Fruit fly (Drosophila melanogaster) whole organism, embryonic: ENCODE data around the gene CG7518.

Experiments
- Antp ChIP-seq: fragments of 200-800 bp; sonication (Bioruptor generic); optimal IDR thresholded peaks from 3 replicates; lab custom pipeline; 2016; ENCODE audit warnings: missing biosample characterization, missing genetic modification characterization
- Asciz ChIP-seq: fragments of 200-800 bp; sonication (Bioruptor generic); optimal IDR thresholded peaks from 2 replicates; lab custom pipeline; 2017; ENCODE audit warnings: missing biosample characterization, mild to moderate bottlenecking, missing genetic modification characterization, missing genetic modification reagents
- B-H1 ChIP-seq: fragments of 200-800 bp; sonication (Bioruptor generic); IDR thresholded peaks from 3 replicates; pipeline ENCODE4 v1.3.6; 2022; ENCODE audit warnings: missing biosample characterization, missing genetic modification characterization
- CG10274 ChIP-seq: fragments of 200-800 bp; sonication (Bioruptor generic); optimal IDR thresholded peaks from 3 replicates; lab custom pipeline; 2017; ENCODE audit warnings: missing biosample characterization, mild to moderate bottlenecking, missing genetic modification characterization
- CG10979 ChIP-seq: fragments of 200-800 bp; sonication (Bioruptor generic); optimal IDR thresholded peaks from 2 replicates; lab custom pipeline; 2018; ENCODE audit warnings: missing biosample characterization, mild to moderate bottlenecking, missing genetic modification characterization, moderate library complexity
- CG11085 ChIP-seq: fragments of 200-800 bp; sonication (Bioruptor generic); IDR thresholded peaks from 2 replicates; pipeline ENCODE4 v1.3.6; 2022; ENCODE audit warnings: missing biosample characterization, missing genetic modification characterization
- CG12219 ChIP-seq: fragments of 200-800 bp; sonication (Bioruptor generic); optimal IDR thresholded peaks from 3 replicates; lab custom pipeline; 2018; ENCODE audit warnings: missing biosample characterization, mild to moderate bottlenecking, missing genetic modification characterization
- CG12236 ChIP-seq: fragments of 200-800 bp; sonication (Bioruptor generic); optimal IDR thresholded peaks from 2 replicates; lab custom pipeline; 2016; ENCODE audit warnings: missing biosample characterization, missing genetic modification characterization
- CG16813 ChIP-seq: fragments of 200-800 bp; sonication (Bioruptor generic); IDR thresholded peaks from 3 replicates; pipeline ENCODE4 v1.3.6; 2022; ENCODE audit warnings: missing biosample characterization, missing genetic modification characterization; ENCODE audit not compliant: partially characterized antibody
- CG17359 ChIP-seq: fragments of 200-800 bp; sonication (Bioruptor generic); optimal IDR thresholded peaks from 3 replicates; lab custom pipeline; 2018; ENCODE audit warnings: missing biosample characterization, mild to moderate bottlenecking, missing genetic modification characterization, moderate library complexity
- CG2889 ChIP-seq: fragments of 200-800 bp; sonication (Bioruptor generic); IDR thresholded peaks from 3 replicates; pipeline ENCODE4 v1.3.6; 2022; ENCODE audit warnings: missing biosample characterization, missing genetic modification characterization
- CG4360 ChIP-seq: fragments of 200-800 bp; sonication (Bioruptor generic); IDR thresholded peaks from 2 replicates; pipeline ENCODE4 v1.3.6; 2022; ENCODE audit warnings: missing biosample characterization, missing genetic modification characterization
- CG43689 ChIP-seq: fragments of 200-800 bp; sonication (Bioruptor generic); IDR thresholded peaks from 2 replicates; pipeline ENCODE4 v1.3.6; 2022; ENCODE audit warnings: missing biosample characterization, missing genetic modification characterization
- CG6813 ChIP-seq: fragments of 200-800 bp; sonication (Bioruptor generic); optimal IDR thresholded peaks from 2 replicates; lab custom pipeline; 2017; ENCODE audit warnings: missing biosample characterization, missing genetic modification characterization, mild to moderate bottlenecking, moderate library complexity, missing genetic modification reagents
- CG8478 ChIP-seq: fragments of >200 bp; optimal IDR thresholded peaks from 2 replicates; lab custom pipeline; 2018
- CG8944 ChIP-seq: fragments of 200-800 bp; sonication (Bioruptor generic); optimal IDR thresholded peaks from 3 replicates; lab custom pipeline; 2016; ENCODE audit warnings: missing biosample characterization, missing genetic modification characterization
- CG9817 ChIP-seq: fragments of 200-800 bp; sonication (Bioruptor generic); optimal IDR thresholded peaks from 2 replicates; lab custom pipeline; 2018; ENCODE audit warnings: missing biosample characterization, mild to moderate bottlenecking, missing genetic modification characterization, moderate library complexity
- Doc2 ChIP-seq: fragments of 200-800 bp; sonication (Bioruptor generic); IDR thresholded peaks from 2 replicates; pipeline ENCODE4 v1.3.6; 2022; ENCODE audit warnings: missing biosample characterization, missing genetic modification characterization
- Dp ChIP-seq: fragments of 200-800 bp; sonication (Bioruptor generic); optimal IDR thresholded peaks from 2 replicates; lab custom pipeline; 2018; ENCODE audit warnings: missing biosample characterization, mild to moderate bottlenecking, missing genetic modification characterization, moderate library complexity
- Dref ChIP-seq: fragments of 200-800 bp; sonication (Bioruptor generic); IDR thresholded peaks from 2 replicates; pipeline ENCODE4 v1.3.6; 2022; ENCODE audit warnings: missing biosample characterization, missing genetic modification characterization
- HLHmδ ChIP-seq: fragments of 200-800 bp; sonication (Bioruptor generic); optimal IDR thresholded peaks from 2 replicates; lab custom pipeline; 2018; ENCODE audit warnings: missing biosample characterization, mild to moderate bottlenecking, missing genetic modification characterization, moderate library complexity
- Hmx ChIP-seq: fragments of 200-800 bp; sonication (Bioruptor generic); optimal IDR thresholded peaks from 2 replicates; lab custom pipeline; 2016; ENCODE audit warnings: missing biosample characterization, missing genetic modification characterization
- Hr51 ChIP-seq, 2 experiments: fragments of 200-800 bp; sonication (Bioruptor generic); optimal IDR thresholded peaks; 2 replicates in 1 of 2; 3 replicates in 1 of 2; lab custom pipeline; 2016 to 2018; ENCODE audit warnings: missing biosample characterization in 2 of 2, missing genetic modification characterization in 2 of 2, mild to moderate bottlenecking in 1 of 2, moderate library complexity in 1 of 2
- Hsf ChIP-seq: fragments of 200-800 bp; sonication (Bioruptor generic); optimal IDR thresholded peaks from 3 replicates; lab custom pipeline; 2016; ENCODE audit warnings: missing biosample characterization, missing genetic modification characterization
- Lim3 ChIP-seq: fragments of 200-800 bp; sonication (Bioruptor generic); IDR thresholded peaks from 2 replicates; pipeline ENCODE4 v1.3.6; 2022; ENCODE audit warnings: missing biosample characterization, missing genetic modification characterization
- MBD-R2 ChIP-seq: fragments of 200-800 bp; sonication (Bioruptor generic); IDR thresholded peaks from 2 replicates; pipeline ENCODE4 v1.3.6; 2022; ENCODE audit warnings: missing biosample characterization, missing genetic modification characterization
- Oli ChIP-seq: fragments of 200-800 bp; sonication (Bioruptor generic); optimal IDR thresholded peaks from 2 replicates; lab custom pipeline; 2018; ENCODE audit warnings: missing biosample characterization, mild to moderate bottlenecking, missing genetic modification characterization, moderate library complexity
- PHDP ChIP-seq: fragments of 200-800 bp; sonication (Bioruptor generic); optimal IDR thresholded peaks from 3 replicates; lab custom pipeline; 2018; ENCODE audit warnings: missing biosample characterization, mild to moderate bottlenecking, missing genetic modification characterization, moderate library complexity
- Sox100B ChIP-seq: fragments of 200-800 bp; sonication (Bioruptor generic); optimal IDR thresholded peaks from 3 replicates; lab custom pipeline; 2018; ENCODE audit warnings: missing biosample characterization, mild to moderate bottlenecking, missing genetic modification characterization
- Spps ChIP-seq: fragments of 200-800 bp; sonication (Bioruptor generic); optimal IDR thresholded peaks from 2 replicates; lab custom pipeline; 2018; ENCODE audit warnings: missing biosample characterization, mild to moderate bottlenecking, missing genetic modification characterization
- Ssrp ChIP-seq: fragments of 200-800 bp; sonication (Bioruptor generic); optimal IDR thresholded peaks from 2 replicates; lab custom pipeline; 2018; ENCODE audit warnings: missing biosample characterization, mild to moderate bottlenecking, missing genetic modification characterization, moderate library complexity
- Stat92E ChIP-seq, 3 experiments: fragments of >200 bp in 2 of 3; fragments of 200-800 bp in 1 of 3; sonication (Bioruptor generic) in 1 of 3; optimal IDR thresholded peaks; 2 replicates each; lab custom pipeline; 2017 to 2019; ENCODE audit warnings: missing biosample characterization in 3 of 3, missing genetic modification characterization in 3 of 3, mild to moderate bottlenecking in 1 of 3, moderate library complexity in 1 of 3
- Usf ChIP-seq: fragments of 200-800 bp; sonication (Bioruptor generic); optimal IDR thresholded peaks from 2 replicates; lab custom pipeline; 2017; ENCODE audit warnings: missing genotype, missing biosample characterization, missing genetic modification characterization
- Vsx1 ChIP-seq: fragments of 200-800 bp; sonication (Bioruptor generic); optimal IDR thresholded peaks from 2 replicates; lab custom pipeline; 2017; ENCODE audit warnings: missing biosample characterization, mild to moderate bottlenecking, missing genetic modification characterization, missing genetic modification reagents
- ara ChIP-seq: fragments of 200-800 bp; sonication (Bioruptor generic); IDR thresholded peaks from 2 replicates; pipeline ENCODE4 v1.3.6; 2022; ENCODE audit warnings: missing biosample characterization, missing genetic modification characterization
- ash1 ChIP-seq: fragments of 200-800 bp; sonication (Bioruptor generic); optimal IDR thresholded peaks from 2 replicates; lab custom pipeline; 2018; ENCODE audit warnings: missing biosample characterization, mild to moderate bottlenecking, missing genetic modification characterization
- croc ChIP-seq: fragments of 200-800 bp; sonication (Bioruptor generic); conservative IDR thresholded peaks from 3 replicates; pipeline ENCODE4 v1.3.6; 2022; ENCODE audit warnings: missing biosample characterization, missing genetic modification characterization
- dati ChIP-seq: fragments of 200-800 bp; sonication (Bioruptor generic); IDR thresholded peaks from 2 replicates; pipeline ENCODE4 v1.3.6; 2022; ENCODE audit warnings: missing biosample characterization, missing genetic modification characterization
- ewg ChIP-seq: fragments of 200-800 bp; sonication (Bioruptor generic); optimal IDR thresholded peaks from 3 replicates; lab custom pipeline; 2017; ENCODE audit warnings: mild to moderate bottlenecking, missing biosample characterization, missing genetic modification reagents, missing genetic modification characterization
- ftz-f1 ChIP-seq: fragments of 200-800 bp; sonication (Bioruptor generic); optimal IDR thresholded peaks from 2 replicates; lab custom pipeline; 2016; ENCODE audit warnings: missing biosample characterization, missing genetic modification characterization
- ham ChIP-seq: fragments of 200-800 bp; sonication (Bioruptor generic); IDR thresholded peaks from 2 replicates; pipeline ENCODE4 v1.3.6; 2022; ENCODE audit warnings: missing biosample characterization, missing genetic modification characterization
- ranshi ChIP-seq: fragments of 200-800 bp; sonication (Bioruptor generic); IDR thresholded peaks from 2 replicates; pipeline ENCODE4 v1.3.6; 2022; ENCODE audit warnings: missing biosample characterization, missing genetic modification characterization
- salm ChIP-seq: fragments of 200-800 bp; sonication (Bioruptor generic); optimal IDR thresholded peaks from 2 replicates; lab custom pipeline; 2018; ENCODE audit warnings: missing biosample characterization, mild to moderate bottlenecking, missing genetic modification characterization
- scrt ChIP-seq: fragments of 200-800 bp; sonication (Bioruptor generic); optimal IDR thresholded peaks from 2 replicates; lab custom pipeline; 2018; ENCODE audit warnings: missing biosample characterization, mild to moderate bottlenecking, missing genetic modification characterization, moderate library complexity
- sima ChIP-seq: fragments of 200-800 bp; sonication (Bioruptor generic); optimal IDR thresholded peaks from 2 replicates; lab custom pipeline; 2016; ENCODE audit warnings: missing biosample characterization, missing genetic modification characterization
- sna ChIP-seq: fragments of 200-800 bp; sonication (Bioruptor generic); IDR thresholded peaks from 2 replicates; pipeline ENCODE4 v1.3.6; 2022; ENCODE audit warnings: missing biosample characterization, missing genetic modification characterization; ENCODE audit not compliant: partially characterized antibody
- ssp ChIP-seq: fragments of 200-800 bp; sonication (Bioruptor generic); IDR thresholded peaks from 2 replicates; pipeline ENCODE4 v1.3.6; 2022; ENCODE audit warnings: missing biosample characterization, missing genetic modification characterization
- sug ChIP-seq: fragments of 200-800 bp; optimal IDR thresholded peaks from 2 replicates; lab custom pipeline; 2019; ENCODE audit warnings: missing biosample characterization, mild to moderate bottlenecking, missing genetic modification characterization, moderate library complexity
- ttk ChIP-seq: fragments of 200-800 bp; sonication (Bioruptor generic); IDR thresholded peaks from 2 replicates; pipeline ENCODE4 v2.1.2; 2022; ENCODE audit warnings: missing biosample characterization, missing genetic modification characterization
- tup ChIP-seq: fragments of 200-800 bp; sonication (Bioruptor generic); optimal IDR thresholded peaks from 2 replicates; lab custom pipeline; 2016; ENCODE audit warnings: missing biosample characterization, mild to moderate bottlenecking, missing genetic modification characterization, moderate library complexity
- usp ChIP-seq: fragments of >200 bp; optimal IDR thresholded peaks from 2 replicates; lab custom pipeline; 2017; ENCODE audit warnings: missing biosample characterization, missing genetic modification characterization

Gene CG7518

DNA sequence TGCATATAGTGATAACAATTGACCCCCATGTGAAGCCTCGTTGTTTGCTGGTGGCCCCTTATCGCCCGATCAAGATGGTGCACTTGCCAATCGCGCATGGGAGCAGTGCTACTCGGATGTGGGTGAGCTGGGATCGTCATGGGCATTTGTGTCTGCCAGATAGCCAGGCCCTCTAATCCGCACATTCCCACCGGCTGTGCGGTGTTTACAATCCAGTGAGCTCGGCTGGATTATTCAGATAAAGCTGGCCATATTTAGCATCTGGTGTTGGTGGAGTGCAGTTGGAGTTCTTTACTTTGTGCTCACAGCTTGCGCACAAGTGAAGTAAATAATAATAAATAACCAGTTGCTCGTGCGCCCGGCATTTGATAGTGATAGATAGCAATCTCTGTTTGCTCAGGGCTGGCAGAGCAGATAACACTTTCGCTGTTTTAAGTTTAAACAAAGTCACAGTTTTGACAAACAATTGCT, 35.1 kb downstream of the CG7518 start (continued):
- TF ChIP-seq CG12219 (GFP tag; lab: Kevin White, UChicago) = peak; percentile 18
- no peak for TF ChIP-seq Hsf (GFP tag; lab: Kevin White, UChicago)
- TF ChIP-seq CG6813 (GFP tag; lab: Kevin White, UChicago) = peak; percentile 72
- no peak for TF ChIP-seq Sox100B
- TF ChIP-seq Lim3 (GFP tag; lab: Robert Waterston, UW) = no peak
- TF ChIP-seq CG4360 = no peak
- no peak for TF ChIP-seq Doc2 (GFP tag; lab: Robert Waterston, UW)
- TF ChIP-seq CG2889 (GFP tag; lab: Robert Waterston, UW) = no peak
- TF ChIP-seq CG16813 (GFP tag; lab: Robert Waterston, UW) = 0 out of 3 replicates have a peak, but pooled peaks have one; percentile 11
- no peak; the same call in 1 of the 2 replicates for TF ChIP-seq ranshi (GFP tag; lab: Robert Waterston, UW)
- no peak for TF ChIP-seq tup (GFP tag; lab: Kevin White, UChicago)
- TF ChIP-seq CG10979 (tag; lab: Kevin White, UChicago) = peak; percentile 30
- peak; percentile 25 for TF ChIP-seq HLHmδ (GFP tag; lab: Kevin White, UChicago)
- TF ChIP-seq CG8478 (lab: Kevin White, UChicago) = no peak
- no peak for TF ChIP-seq CG8944 (GFP tag; lab: Kevin White, UChicago)
- TF ChIP-seq Dref = no peak
- TF ChIP-seq CG9817 (tag; lab: Kevin White, UChicago) = no peak
- TF ChIP-seq Spps (tag; lab: Kevin White, UChicago) = peak; percentile 1
- peak; percentile 23; the same call in 1 of the 2 replicates for TF ChIP-seq MBD-R2 (GFP tag; lab: Robert Waterston, UW)
- TF ChIP-seq Hr51 (GFP tag; optimal IDR thresholded peaks at IDR 0.05; lab: Kevin White, UChicago) = no peak
- TF ChIP-seq Vsx1 (GFP tag; lab: Kevin White, UChicago) = peak; percentile 60
- no peak; the same call in 1 of the 2 replicates for TF ChIP-seq ttk (GFP tag; lab: Robert Waterston, UW)
- TF ChIP-seq Dp (GFP tag; lab: Kevin White, UChicago) = no peak
- peak; percentile 80 for TF ChIP-seq Asciz
- TF ChIP-seq sug (tag; lab: Kevin White, UChicago) = peak; percentile 96
- TF ChIP-seq Stat92E (GFP tag; optimal IDR thresholded peaks at IDR 0.05; lab: Kevin White, UChicago) = no peak
- no peak for TF ChIP-seq CG12236 (GFP tag; lab: Kevin White, UChicago)
- TF ChIP-seq croc = no peak
- peak; percentile 26 for TF ChIP-seq salm (tag; lab: Kevin White, UChicago)
- no peak for TF ChIP-seq B-H1
- TF ChIP-seq usp (GFP tag; lab: Kevin White, UChicago) = no peak
- TF ChIP-seq ham (GFP tag; lab: Robert Waterston, UW) = no peak
- TF ChIP-seq CG11085 (GFP tag; lab: Robert Waterston, UW) = no peak
- no peak for TF ChIP-seq Ssrp
- TF ChIP-seq sima = no peak
- TF ChIP-seq Hmx (GFP tag; lab: Kevin White, UChicago) = no peak
- TF ChIP-seq CG17359 (tag; lab: Kevin White, UChicago) = peak; percentile 69
- TF ChIP-seq scrt = peak; percentile 42
- TF ChIP-seq ftz-f1 (GFP tag; lab: Kevin White, UChicago) = no peak
- TF ChIP-seq PHDP = no peak
- TF ChIP-seq Antp = no peak
- no peak for TF ChIP-seq CG10274 (GFP tag; lab: Kevin White, UChicago)
- TF ChIP-seq dati (GFP tag; lab: Robert Waterston, UW) = no peak
- no peak for TF ChIP-seq sna (GFP tag; lab: Robert Waterston, UW)
- TF ChIP-seq ara (GFP tag; lab: Robert Waterston, UW) = peak; percentile 57; the same call in 1 of the 2 replicates
- TF ChIP-seq Usf = no peak
- TF ChIP-seq ash1 = no peak
- TF ChIP-seq Oli = no peak
- TF ChIP-seq ewg (GFP tag; lab: Kevin White, UChicago) = peak; percentile 13
- no peak for TF ChIP-seq CG43689 (GFP tag; lab: Robert Waterston, UW)
- TF ChIP-seq ssp = no peak
